Worm (Caenorhabditis elegans) whole organism, L2 larva: ENCODE results near the gene T12G3.4.

Experiments
- ama-1 ChIP-seq: fragments of 150-350 bp; optimal IDR thresholded peaks from 2 replicates; lab custom pipeline; 2018; ENCODE audit warnings: inconsistent platforms
- ceh-82 ChIP-seq: fragments of 150-350 bp; optimal IDR thresholded peaks from 2 replicates; lab custom pipeline; 2014; ENCODE audit warnings: missing biosample characterization, missing genetic modification characterization
- dmd-4 ChIP-seq: sonication (generic microtip); optimal IDR thresholded peaks from 2 replicates; lab custom pipeline; 2017; ENCODE audit warnings: missing biosample characterization, missing genetic modification characterization
- lin-39 ChIP-seq: fragments of 150-350 bp; optimal IDR thresholded peaks from 2 replicates; lab custom pipeline; 2014; ENCODE audit warnings: missing biosample characterization, missing genetic modification reagents, missing genetic modification characterization
- nhr-129 ChIP-seq: fragments of 150-350 bp; optimal IDR thresholded peaks from 2 replicates; lab custom pipeline; 2014; ENCODE audit warnings: missing biosample characterization, missing genetic modification characterization
- nhr-23 ChIP-seq: fragments of 150-350 bp; optimal IDR thresholded peaks from 2 replicates; lab custom pipeline; 2014; ENCODE audit warnings: missing biosample characterization, missing genetic modification reagents, missing genetic modification characterization
- nhr-25 ChIP-seq: fragments of 150-350 bp; sonication (generic microtip); optimal IDR thresholded peaks from 3 replicates; lab custom pipeline; 2014; ENCODE audit warnings: missing biosample characterization, missing genetic modification characterization
- ztf-1 ChIP-seq: fragments of 200-800 bp; sonication (Bioruptor generic); conservative IDR thresholded peaks from 2 replicates; pipeline ENCODE4 v1.3.6; 2022; ENCODE audit warnings: missing genetic modification characterization, missing compliant biosample characterization

ce11 chrIV:12031003-12031402, 17.1 kb upstream of the T12G3.4 start, which contains the start of the genes T12G3.6 and mrpl-51:
- TF ChIP-seq nhr-129 (tag; lab: Kevin White, UChicago) (no peak), nhr-25 (no peak), ztf-1 (GFP tag; lab: Robert Waterston, UW) (no peak), nhr-23 (tag; lab: Kevin White, UChicago) (no peak), lin-39 (tag; lab: Kevin White, UChicago) (no peak), ceh-82 (tag; lab: Kevin White, UChicago) (no peak), dmd-4 (no peak), ama-1 (no peak)
